Fruit fly (Drosophila melanogaster) Kc167 (cell line): ENCODE data around the gene CG44088.

Source experiments
- Myc ChIP-seq: fragments of >200 bp; optimal IDR thresholded peaks from 2 replicates; lab custom pipeline; 2017; ENCODE audit warnings: missing external identifiers
- Sin3A ChIP-seq: fragments of >200 bp; optimal IDR thresholded peaks from 2 replicates; lab custom pipeline; 2018; ENCODE audit warnings: missing external identifiers
- h ChIP-seq: fragments of >200 bp; optimal IDR thresholded peaks from 3 replicates; lab custom pipeline; 2018; ENCODE audit warnings: missing external identifiers
- insv ChIP-seq: fragments of >200 bp; optimal IDR thresholded peaks from 3 replicates; lab custom pipeline; 2018; ENCODE audit warnings: missing external identifiers
- psq ChIP-seq: fragments of >200 bp; optimal IDR thresholded peaks from 2 replicates; lab custom pipeline; 2017; ENCODE audit warnings: missing external identifiers
- ttk ChIP-seq: sonication (Bioruptor generic); optimal IDR thresholded peaks from 2 replicates; lab custom pipeline; 2017; ENCODE audit warnings: missing external identifiers

- no peak for TF ChIP-seq Myc
- no peak for TF ChIP-seq Sin3A (lab: Kevin White, UChicago)
- TF ChIP-seq psq (lab: Kevin White, UChicago) = no peak
- no peak for TF ChIP-seq insv (lab: Kevin White, UChicago)
- no peak for TF ChIP-seq ttk
- TF ChIP-seq h (lab: Kevin White, UChicago) = no peak
Observed at dm6 chr3R:4739492-4740431, 35.1 kb downstream of the CG44088 start.
